Worm (Caenorhabditis elegans) whole organism, L3 larva: ENCODE measurements around the gene T23B12.6.
A peak's percentile ranks its signal among the peaks of the same experiment; 100 is the strongest.

Experiments
- R02D3.7 ChIP-seq: fragments of 150-350 bp; optimal IDR thresholded peaks from 2 replicates; lab custom pipeline; 2014; ENCODE audit warnings: missing biosample characterization, missing genetic modification characterization
- ZK546.5 ChIP-seq: sonication (generic microtip); optimal IDR thresholded peaks from 2 replicates; lab custom pipeline; 2017; ENCODE audit warnings: missing biosample characterization, missing genetic modification characterization
- aly-2 ChIP-seq: fragments of 150-350 bp; optimal IDR thresholded peaks from 2 replicates; lab custom pipeline; 2014; ENCODE audit warnings: missing biosample characterization, missing genetic modification characterization
- ama-1 ChIP-seq: fragments of 150-350 bp; optimal IDR thresholded peaks from 2 replicates; lab custom pipeline; 2018
- ceh-28 ChIP-seq: fragments of 150-350 bp; optimal IDR thresholded peaks from 2 replicates; lab custom pipeline; 2014; ENCODE audit warnings: missing biosample characterization, missing genetic modification reagents, missing genetic modification characterization
- ceh-82 ChIP-seq: fragments of 150-350 bp; optimal IDR thresholded peaks from 2 replicates; lab custom pipeline; 2014; ENCODE audit warnings: missing biosample characterization, missing genetic modification characterization
- egl-27 ChIP-seq: sonication (generic microtip); optimal IDR thresholded peaks from 4 replicates; lab custom pipeline; 2017; ENCODE audit warnings: missing biosample characterization, missing genetic modification reagents, missing genetic modification characterization
- egl-5 ChIP-seq: fragments of 150-350 bp; optimal IDR thresholded peaks from 2 replicates; lab custom pipeline; 2017; ENCODE audit warnings: missing biosample characterization, missing genetic modification reagents, missing genetic modification characterization, inconsistent platforms
- elt-2 ChIP-seq: sonication (generic microtip); optimal IDR thresholded peaks from 2 replicates; lab custom pipeline; 2016; ENCODE audit warnings: missing genetic modification reagents, mild to moderate bottlenecking, missing genetic modification characterization, missing compliant biosample characterization
- elt-3 ChIP-seq, 3 experiments: fragments of 150-350 bp in 1 of 3; sonication (generic microtip) in 2 of 3; optimal IDR thresholded peaks; 2 replicates in 2 of 3; 4 replicates in 1 of 3; lab custom pipeline; 2014 to 2017; ENCODE audit warnings: missing biosample characterization in 3 of 3, missing genetic modification characterization in 3 of 3
- eor-1 ChIP-seq, 2 experiments: fragments of 150-350 bp; optimal IDR thresholded peaks; 2 replicates each; lab custom pipeline; 2014 to 2018; ENCODE audit warnings: missing biosample characterization in 2 of 2, missing genetic modification characterization in 2 of 2
- fkh-2 ChIP-seq: fragments of 150-350 bp; optimal IDR thresholded peaks from 2 replicates; lab custom pipeline; 2014; ENCODE audit warnings: missing biosample characterization, missing genetic modification reagents, missing genetic modification characterization
- hmg-11 ChIP-seq: sonication (generic microtip); optimal IDR thresholded peaks from 2 replicates; lab custom pipeline; 2016; ENCODE audit warnings: missing genetic modification characterization, missing compliant biosample characterization
- jun-1 ChIP-seq: fragments of 150-350 bp; optimal IDR thresholded peaks from 2 replicates; lab custom pipeline; 2014; ENCODE audit warnings: missing biosample characterization, missing genetic modification reagents, missing genetic modification characterization
- lin-15B ChIP-seq: fragments of 150-350 bp; optimal IDR thresholded peaks from 2 replicates; lab custom pipeline; 2014; ENCODE audit warnings: missing biosample characterization, missing genetic modification characterization
- lin-39 ChIP-seq: fragments of 150-350 bp; optimal IDR thresholded peaks from 2 replicates; lab custom pipeline; 2018; ENCODE audit warnings: missing biosample characterization, missing genetic modification reagents, missing genetic modification characterization
- mdl-1 ChIP-seq: fragments of 150-350 bp; optimal IDR thresholded peaks from 2 replicates; lab custom pipeline; 2014; ENCODE audit warnings: missing biosample characterization, missing genetic modification characterization
- nfya-1 ChIP-seq: sonication (generic microtip); optimal IDR thresholded peaks from 2 replicates; lab custom pipeline; 2017; ENCODE audit warnings: missing genetic modification characterization, mild to moderate bottlenecking, missing compliant biosample characterization, antibody characterized with exemption, moderate library complexity; ENCODE audit not compliant: insufficient read depth
- nhr-12 ChIP-seq: fragments of 150-350 bp; optimal IDR thresholded peaks from 2 replicates; lab custom pipeline; 2014; ENCODE audit warnings: missing biosample characterization, missing genetic modification characterization
- nhr-23 ChIP-seq: fragments of 150-350 bp; optimal IDR thresholded peaks from 2 replicates; lab custom pipeline; 2014; ENCODE audit warnings: missing biosample characterization, missing genetic modification reagents, missing genetic modification characterization
- nhr-25 ChIP-seq: sonication (generic microtip); optimal IDR thresholded peaks from 2 replicates; lab custom pipeline; 2017; ENCODE audit warnings: missing biosample characterization, missing genetic modification characterization
- nhr-28 ChIP-seq: fragments of 150-350 bp; optimal IDR thresholded peaks from 2 replicates; lab custom pipeline; 2014; ENCODE audit warnings: missing biosample characterization, missing genetic modification characterization
- nhr-43 ChIP-seq: sonication (generic microtip); optimal IDR thresholded peaks from 2 replicates; lab custom pipeline; 2016; ENCODE audit warnings: mild to moderate bottlenecking, missing genetic modification characterization, missing compliant biosample characterization; ENCODE audit not compliant: poor library complexity, severe bottlenecking
- nhr-67 ChIP-seq: fragments of 150-350 bp; optimal IDR thresholded peaks from 2 replicates; lab custom pipeline; 2014; ENCODE audit warnings: missing biosample characterization, missing genetic modification characterization
- pha-4 ChIP-seq: fragments of 150-350 bp; optimal IDR thresholded peaks from 2 replicates; lab custom pipeline; 2014; ENCODE audit warnings: missing biosample characterization, missing genetic modification reagents, missing genetic modification characterization
- pqm-1 ChIP-seq: fragments of 150-350 bp; optimal IDR thresholded peaks from 2 replicates; lab custom pipeline; 2017; ENCODE audit warnings: missing biosample characterization, missing genetic modification characterization, inconsistent platforms
- sea-2 ChIP-seq: fragments of 150-350 bp; sonication (generic microtip); optimal IDR thresholded peaks from 4 replicates; lab custom pipeline; 2014; ENCODE audit warnings: missing biosample characterization, missing genetic modification reagents, missing genetic modification characterization
- skn-1 ChIP-seq: fragments of 150-350 bp; optimal IDR thresholded peaks from 2 replicates; lab custom pipeline; 2014; ENCODE audit warnings: missing biosample characterization, missing genetic modification characterization
- snpc-4 ChIP-seq: fragments of 150-350 bp; optimal IDR thresholded peaks from 2 replicates; lab custom pipeline; 2014; ENCODE audit warnings: missing biosample characterization, missing genetic modification characterization
- tbx-2 ChIP-seq: sonication (generic microtip); optimal IDR thresholded peaks from 2 replicates; lab custom pipeline; 2016; ENCODE audit warnings: mild to moderate bottlenecking, missing genetic modification characterization, missing compliant biosample characterization
- unc-39 ChIP-seq: sonication (generic microtip); optimal IDR thresholded peaks from 4 replicates; lab custom pipeline; 2017; ENCODE audit warnings: missing biosample characterization, missing genetic modification characterization
- zag-1 ChIP-seq: fragments of 150-350 bp; optimal IDR thresholded peaks from 2 replicates; lab custom pipeline; 2014; ENCODE audit warnings: missing biosample characterization, missing genetic modification characterization
- ztf-11 ChIP-seq: fragments of 150-350 bp; optimal IDR thresholded peaks from 2 replicates; lab custom pipeline; 2014; ENCODE audit warnings: missing biosample characterization, missing genetic modification characterization
- ztf-4 ChIP-seq: fragments of 150-350 bp; optimal IDR thresholded peaks from 2 replicates; lab custom pipeline; 2014; ENCODE audit warnings: missing biosample characterization, missing genetic modification characterization

Gene T23B12.6

ce11 chrV:8454995-8455446 lies 5.2 kb downstream of the T23B12.6 start, which contains the start of gene T23B12.11:
T23B12.11 (plus strand) TSS chrV:8455396.
- TF ChIP-seq elt-3 (tag; optimal IDR thresholded peaks at IDR 0.05; lab: Kevin White, UChicago) (no peak), hmg-11 (tag; lab: Kevin White, UChicago) (no peak), lin-39 (tag; lab: Kevin White, UChicago) (no peak), pha-4 (tag; lab: Kevin White, UChicago) (no peak), eor-1 (tag; optimal IDR thresholded peaks at IDR 0.05; lab: Kevin White, UChicago) (no peak), ZK546.5 (no peak), lin-15B (tag; lab: Kevin White, UChicago) (no peak), ceh-82 (no peak), unc-39 (tag; lab: Kevin White, UChicago) (no peak), ama-1 (lab: Kevin White, UChicago) (no peak), egl-5 (no peak), aly-2 (no peak), skn-1 (tag; lab: Kevin White, UChicago) (no peak)

ce11 chrV:8450690-8451089 lies 9.5 kb downstream of the T23B12.6 start:
- TF ChIP-seq fkh-2 (tag; lab: Kevin White, UChicago) (no peak), nfya-1 (tag; lab: Kevin White, UChicago) (no peak), pha-4 (tag; lab: Kevin White, UChicago) (no peak), snpc-4 (tag; lab: Kevin White, UChicago) (no peak), skn-1 (tag; lab: Kevin White, UChicago) (no peak), lin-39 (tag; lab: Kevin White, UChicago) (no peak), nhr-67 (no peak), jun-1 (tag; lab: Kevin White, UChicago) (no peak), nhr-43 (tag; lab: Kevin White, UChicago) (no peak), nhr-12 (tag; lab: Kevin White, UChicago) (no peak), sea-2 (GFP tag; lab: Kevin White, UChicago) (no peak), ZK546.5 (no peak)

DNA sequence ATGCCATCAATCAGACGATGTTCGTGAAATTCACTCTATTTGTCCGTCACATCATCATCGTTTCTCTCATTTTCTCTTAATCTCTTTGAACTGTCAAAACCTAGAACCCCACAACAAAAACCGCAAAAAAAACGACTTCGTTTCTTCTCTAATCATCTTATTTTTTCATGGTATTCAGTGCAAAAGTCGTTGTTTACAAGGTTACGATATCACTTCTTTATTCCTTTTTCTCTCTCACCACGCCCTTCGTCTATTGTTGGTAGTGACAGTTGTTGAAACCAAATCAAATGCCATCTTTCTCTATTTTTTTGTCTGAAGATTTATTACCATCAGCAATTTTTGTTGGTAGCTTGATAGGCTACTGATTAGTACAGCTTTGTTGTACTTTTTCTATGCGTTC lies 11.0 kb downstream of the T23B12.6 start:
- TF ChIP-seq ceh-82: no peak
- peak; percentile 7 for TF ChIP-seq nhr-23 (tag; lab: Kevin White, UChicago)
- TF ChIP-seq nhr-25 (tag; lab: Kevin White, UChicago): peak; percentile 48

DNA sequence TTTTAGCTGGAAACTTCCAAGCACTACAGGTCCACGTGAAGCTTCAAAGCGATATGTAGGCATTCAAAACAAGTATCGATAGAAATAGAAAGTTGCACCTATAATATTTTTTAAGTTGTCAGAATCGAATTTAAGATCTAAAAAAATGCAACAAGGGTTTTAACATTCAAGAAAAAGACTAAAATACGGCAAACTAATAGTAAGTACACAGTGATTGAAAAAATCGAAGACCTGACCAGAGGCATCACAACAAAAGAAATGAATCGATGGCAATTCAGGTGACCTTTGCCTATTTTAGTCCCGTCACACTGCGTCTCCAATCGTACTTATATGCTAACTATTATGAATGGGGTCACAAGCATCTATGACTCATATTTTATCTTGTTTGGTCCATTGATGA lies 12.3 kb downstream of the T23B12.6 start, which contains the start of gene T23B12.5:
TSS of gene T23B12.5 (minus strand) at position 101 of the 400 bp plus-strand sequence.
- no peak for TF ChIP-seq hmg-11 (tag; lab: Kevin White, UChicago)
- TF ChIP-seq nhr-43 (tag; lab: Kevin White, UChicago): no peak
- TF ChIP-seq lin-39 (tag; lab: Kevin White, UChicago): no peak
- no peak for TF ChIP-seq ztf-11 (tag; lab: Kevin White, UChicago)

ce11 chrV:8445636-8446035 lies 14.6 kb downstream of the T23B12.6 start:
- peak; percentile 19 for TF ChIP-seq nhr-43 (tag; lab: Kevin White, UChicago)
- TF ChIP-seq jun-1 (tag; lab: Kevin White, UChicago): no peak
- TF ChIP-seq nhr-23 (tag; lab: Kevin White, UChicago): peak; percentile 71
- TF ChIP-seq fkh-2 (tag; lab: Kevin White, UChicago): no peak
- TF ChIP-seq pha-4 (tag; lab: Kevin White, UChicago): peak; percentile 97
- TF ChIP-seq pqm-1: peak; percentile 60
- TF ChIP-seq R02D3.7 (tag; lab: Kevin White, UChicago): no peak
- TF ChIP-seq mdl-1 (tag; lab: Kevin White, UChicago): no peak
- peak; percentile 18 for TF ChIP-seq nfya-1 (tag; lab: Kevin White, UChicago)
- no peak for TF ChIP-seq nhr-28 (tag; lab: Kevin White, UChicago)
- peak; percentile 70 for TF ChIP-seq ceh-28 (tag; lab: Kevin White, UChicago)
- no peak for TF ChIP-seq tbx-2 (tag; lab: Kevin White, UChicago)
- TF ChIP-seq egl-27: peak; percentile 62
- no peak for TF ChIP-seq zag-1 (tag; lab: Kevin White, UChicago)
- TF ChIP-seq snpc-4 (tag; lab: Kevin White, UChicago): peak; percentile 24
- TF ChIP-seq elt-2: peak; percentile 62
- TF ChIP-seq nhr-25 (tag; lab: Kevin White, UChicago): peak; percentile 52
- TF ChIP-seq ztf-4 (tag; lab: Kevin White, UChicago): no peak
